Worm (Caenorhabditis elegans): ENCODE measurements around the gene sri-28.

DNA sequence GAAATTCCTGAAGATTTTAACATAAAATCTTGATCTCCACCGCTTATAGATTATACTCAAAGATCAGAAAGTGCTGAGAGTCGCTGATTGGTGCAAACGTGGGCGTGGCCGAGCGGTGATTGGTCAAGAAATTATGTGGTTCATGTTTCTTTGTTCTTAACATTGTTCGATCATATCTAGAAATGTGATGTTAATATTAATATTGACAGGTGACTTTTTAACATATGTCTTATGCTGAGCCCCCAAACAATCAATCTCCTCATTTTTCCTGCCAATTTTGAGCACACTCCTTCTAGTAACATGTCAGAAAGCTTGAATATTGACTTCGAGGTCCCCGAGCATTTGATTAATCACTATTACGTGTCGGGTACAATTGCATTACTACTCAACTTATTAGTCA, 4.5 kb upstream of the sri-28 start, which contains the start of gene sri-29:
- TF ChIP-seq ztf-11 (tag; optimal IDR thresholded peaks at IDR 0.05): no peak
- TF ChIP-seq lin-39 (tag; optimal IDR thresholded peaks at IDR 0.05): no peak
- no peak for TF ChIP-seq nhr-237 (tag; optimal IDR thresholded peaks at IDR 0.05)
- TF ChIP-seq ceh-9 (tag; optimal IDR thresholded peaks at IDR 0.05): no peak
- no peak for TF ChIP-seq fos-1 (tag; optimal IDR thresholded peaks at IDR 0.05)
- no peak for TF ChIP-seq ceh-82 (tag; optimal IDR thresholded peaks at IDR 0.05)
- no peak for TF ChIP-seq nhr-76 (tag; optimal IDR thresholded peaks at IDR 0.05)
- no peak for TF ChIP-seq zag-1 (tag; optimal IDR thresholded peaks at IDR 0.05)
- no peak for TF ChIP-seq lin-15B (tag; optimal IDR thresholded peaks at IDR 0.05)
- TF ChIP-seq pha-4 (tag; optimal IDR thresholded peaks at IDR 0.05): no peak
- TF ChIP-seq egl-5 (tag; optimal IDR thresholded peaks at IDR 0.05): no peak
